Fruit fly (Drosophila melanogaster): Measurements from ENCODE around the gene CG43783.

CG43783 gene

dm6 chr3L:8985848-8986320 lies 31.8 kb upstream of the CG43783 start, which contains the start of gene Galk (continued):
- peak; percentile 46; the same call in 1 of the 2 replicates for TF ChIP-seq CG14014 (GFP tag; IDR thresholded peaks at IDR 0.05)
- TF ChIP-seq CG2116 (GFP tag; optimal IDR thresholded peaks at IDR 0.05) = no peak
- no peak; the same call in 2 of the 3 replicates for TF ChIP-seq CG7357 (GFP tag; IDR thresholded peaks at IDR 0.05)
- peak; percentile 42 for TF ChIP-seq scrt (GFP tag; optimal IDR thresholded peaks at IDR 0.05)
- no peak for TF ChIP-seq tna (GFP tag; IDR thresholded peaks at IDR 0.05; ENCODE audit: partially characterized antibody)
- peak; percentile 22 for TF ChIP-seq CG9727 (GFP tag; optimal IDR thresholded peaks at IDR 0.05)
- TF ChIP-seq CG13775 (GFP tag; optimal IDR thresholded peaks at IDR 0.05) = no peak
- peak; percentile 26 for TF ChIP-seq CG1529 (GFP tag; optimal IDR thresholded peaks at IDR 0.05)
- peak; percentile 25 for TF ChIP-seq schlank (tag; optimal IDR thresholded peaks at IDR 0.05)
- TF ChIP-seq sima (GFP tag; optimal IDR thresholded peaks at IDR 0.05) = no peak
- TF ChIP-seq Sry-β (GFP tag; optimal IDR thresholded peaks at IDR 0.05) = no peak
- no peak for TF ChIP-seq CG12744 (GFP tag; optimal IDR thresholded peaks at IDR 0.05)
- no peak for TF ChIP-seq CG2875 (GFP tag; optimal IDR thresholded peaks at IDR 0.05)
- TF ChIP-seq CG16815 (GFP tag; optimal IDR thresholded peaks at IDR 0.05) = no peak
- no peak for TF ChIP-seq yki (optimal IDR thresholded peaks at IDR 0.05)
- TF ChIP-seq dati (GFP tag; IDR thresholded peaks at IDR 0.05) = 0 out of 2 replicates have a peak, but pooled peaks have one; percentile 30
- no peak for TF ChIP-seq dmrt11E (tag; optimal IDR thresholded peaks at IDR 0.05)
- no peak for TF ChIP-seq jigr1 (GFP tag; IDR thresholded peaks at IDR 0.05)
- TF ChIP-seq dan (GFP tag; IDR thresholded peaks at IDR 0.05) = no peak
- TF ChIP-seq rib (GFP tag; IDR thresholded peaks at IDR 0.05) = peak; percentile 40; the same call in 1 of the 2 replicates
- TF ChIP-seq hth (optimal IDR thresholded peaks at IDR 0.05) = no peak
- TF ChIP-seq shn (GFP tag; optimal IDR thresholded peaks at IDR 0.05) = peak; percentile 55
- peak; percentile 53; the same call in 1 of the 3 replicates for TF ChIP-seq Aef1 (GFP tag; IDR thresholded peaks at IDR 0.05)
- TF ChIP-seq Dp (GFP tag; optimal IDR thresholded peaks at IDR 0.05) = no peak
- TF ChIP-seq CHES-1-like (GFP tag; optimal IDR thresholded peaks at IDR 0.05) = peak; percentile 58
- no peak for TF ChIP-seq Awh (GFP tag; IDR thresholded peaks at IDR 0.05)
- TF ChIP-seq Tbp (GFP tag; optimal IDR thresholded peaks at IDR 0.05) = no peak
- TF ChIP-seq Eip74EF (GFP tag; optimal IDR thresholded peaks at IDR 0.05) = peak in 1 of 2 experiments; percentile 21
- TF ChIP-seq luna (GFP tag; optimal IDR thresholded peaks at IDR 0.05) = peak; percentile 24
- TF ChIP-seq CG15011 (GFP tag; optimal IDR thresholded peaks at IDR 0.05) = peak; percentile 35
- TF ChIP-seq CG7963 (GFP tag; IDR thresholded peaks at IDR 0.05; ENCODE audit: partially characterized antibody) = no peak
- TF ChIP-seq Scr (GFP tag; IDR thresholded peaks at IDR 0.05; ENCODE audit: partially characterized antibody) = no peak
- 0 out of 2 replicates have a peak, but pooled peaks have one; percentile 60 for TF ChIP-seq chm (GFP tag; IDR thresholded peaks at IDR 0.05)
- TF ChIP-seq CG6175 (GFP tag; IDR thresholded peaks at IDR 0.05) = no peak
- peak; percentile 36 for TF ChIP-seq CG6254 (GFP tag; optimal IDR thresholded peaks at IDR 0.05)
- TF ChIP-seq Ets97D (GFP tag; optimal IDR thresholded peaks at IDR 0.05) = peak; percentile 11
- no peak for TF ChIP-seq BEAF-32 (GFP tag; optimal IDR thresholded peaks at IDR 0.05)
- peak; percentile 53 for TF ChIP-seq CG4707 (GFP tag; optimal IDR thresholded peaks at IDR 0.05)
- TF ChIP-seq fd96Cb (tag; optimal IDR thresholded peaks at IDR 0.05) = no peak
- TF ChIP-seq Neu2 (GFP tag; optimal IDR thresholded peaks at IDR 0.05; ENCODE audit: borderline replicate concordance) = no peak
- no peak for TF ChIP-seq CG32767 (GFP tag; IDR thresholded peaks at IDR 0.05)
- no peak for TF ChIP-seq lola (GFP tag; optimal IDR thresholded peaks at IDR 0.05)
- TF ChIP-seq vnd (GFP tag; IDR thresholded peaks at IDR 0.05; ENCODE audit: partially characterized antibody) = no peak
- no peak for TF ChIP-seq h (optimal IDR thresholded peaks at IDR 0.05)
- peak; percentile 67 for TF ChIP-seq otp (GFP tag; IDR thresholded peaks at IDR 0.05)
- TF ChIP-seq CG6813 (GFP tag; optimal IDR thresholded peaks at IDR 0.05) = peak; percentile 77
- peak; percentile 59 for TF ChIP-seq CG7839 (tag; optimal IDR thresholded peaks at IDR 0.05)
- peak; percentile 28 for TF ChIP-seq CG7556 (GFP tag; optimal IDR thresholded peaks at IDR 0.05)
- TF ChIP-seq CG10959 (GFP tag; IDR thresholded peaks at IDR 0.05) = peak; percentile 30; the same call in 1 of the 2 replicates
- TF ChIP-seq pnt (GFP tag; optimal IDR thresholded peaks at IDR 0.05) = no peak
- no peak for TF ChIP-seq gsb-n (tag; optimal IDR thresholded peaks at IDR 0.05)

All from whole organism, embryonic.